1 fruit fly cellular context compared by ENCODE assay signal in the genomic region with DNA sequence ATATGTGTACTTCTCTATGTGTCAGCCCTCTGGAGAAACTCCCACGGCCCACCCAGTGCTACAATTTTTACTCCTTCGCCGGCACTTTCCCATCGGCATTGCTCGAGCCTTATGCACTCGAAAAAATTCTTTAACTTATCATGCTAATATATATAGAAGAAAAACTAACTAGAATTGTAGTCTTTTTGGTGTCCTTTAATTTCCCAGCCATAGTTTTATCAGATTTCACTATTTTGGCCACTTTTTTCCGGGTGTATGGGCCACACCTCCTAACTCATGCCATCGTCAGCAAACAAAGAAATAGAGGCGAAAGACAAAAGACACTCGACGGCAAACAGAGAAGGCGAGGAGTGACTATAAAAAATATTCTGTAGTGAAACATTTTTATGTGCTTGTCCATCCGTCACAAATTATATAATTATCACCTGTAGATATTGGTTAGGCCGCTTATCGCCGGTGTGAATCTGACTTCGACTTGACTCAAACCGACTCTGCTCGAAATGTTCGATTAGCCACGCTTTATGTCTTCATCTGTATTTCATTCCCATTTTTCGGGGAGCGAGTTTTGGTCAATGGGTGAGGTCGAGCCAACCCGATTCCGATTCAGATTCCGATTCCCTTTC.
A peak's percentile ranks its signal among the peaks of the same experiment; 100 is the strongest.
TF ChIP-seq lines count a peak whose summit lies in the region.

No protein-coding gene starts in this region.

TF ChIP-seq in whole organism, embryonic, 481 proteins besides CTCF, POLR2A, EP300 and RAD21 (continued from another document):
- TF ChIP-seq esg (GFP tag; conservative IDR thresholded peaks at IDR 0.05; lab: Robert Waterston, UW) = no peak
- TF ChIP-seq CG17912 (GFP tag; optimal IDR thresholded peaks at IDR 0.05; lab: Kevin White, UChicago) = no peak
- peak in 1 of 3 experiments; percentile 43 for TF ChIP-seq lola (GFP tag; optimal IDR thresholded peaks at IDR 0.05; lab: Kevin White, UChicago)
- TF ChIP-seq CG13287 (GFP tag; IDR thresholded peaks at IDR 0.05; lab: Robert Waterston, UW; ENCODE audit: partially characterized antibody) = no peak
- no peak for TF ChIP-seq h (optimal IDR thresholded peaks at IDR 0.05; lab: Kevin White, UChicago)
- TF ChIP-seq ara (GFP tag; IDR thresholded peaks at IDR 0.05; lab: Robert Waterston, UW) = 0 out of 2 replicates have a peak, but pooled peaks have one; percentile 42
- no peak for TF ChIP-seq CG34224 (GFP tag; IDR thresholded peaks at IDR 0.05; lab: Robert Waterston, UW; ENCODE audit: partially characterized antibody)
- no peak for TF ChIP-seq hbn (GFP tag; IDR thresholded peaks at IDR 0.05; lab: Robert Waterston, UW; ENCODE audit: partially characterized antibody)
- no peak for TF ChIP-seq Ets97D (GFP tag; optimal IDR thresholded peaks at IDR 0.05; lab: Kevin White, UChicago)
- no peak for TF ChIP-seq lbe (GFP tag; optimal IDR thresholded peaks at IDR 0.05; lab: Kevin White, UChicago)
- TF ChIP-seq CG5180 (GFP tag; optimal IDR thresholded peaks at IDR 0.05; lab: Kevin White, UChicago) = no peak
- no peak for TF ChIP-seq org-1 (GFP tag; optimal IDR thresholded peaks at IDR 0.05; lab: Kevin White, UChicago)
- no peak for TF ChIP-seq CG1647 (GFP tag; optimal IDR thresholded peaks at IDR 0.05; lab: Kevin White, UChicago)
- TF ChIP-seq cas (GFP tag; IDR thresholded peaks at IDR 0.05; lab: Robert Waterston, UW) = no peak
- no peak for TF ChIP-seq MTF-1 (GFP tag; optimal IDR thresholded peaks at IDR 0.05; lab: Kevin White, UChicago; ENCODE audit: borderline replicate concordance)
- TF ChIP-seq CG8765 (GFP tag; IDR thresholded peaks at IDR 0.05; lab: Robert Waterston, UW) = peak; percentile 31; the same call in 1 of the 2 replicates
- TF ChIP-seq CG11504 (tag; optimal IDR thresholded peaks at IDR 0.05; lab: Kevin White, UChicago) = peak; percentile 13
- TF ChIP-seq knrl (GFP tag; IDR thresholded peaks at IDR 0.05; lab: Robert Waterston, UW; ENCODE audit: partially characterized antibody) = no peak
- no peak for TF ChIP-seq CG5953 (GFP tag; IDR thresholded peaks at IDR 0.05; lab: Robert Waterston, UW)
- no peak for TF ChIP-seq Opbp (GFP tag; IDR thresholded peaks at IDR 0.05; lab: Robert Waterston, UW; ENCODE audit: partially characterized antibody)
- no peak for TF ChIP-seq lilli (GFP tag; optimal IDR thresholded peaks at IDR 0.05; lab: Kevin White, UChicago)
- no peak for TF ChIP-seq CG9932 (GFP tag; IDR thresholded peaks at IDR 0.05; lab: Robert Waterston, UW)
- TF ChIP-seq phol (tag; optimal IDR thresholded peaks at IDR 0.05; lab: Kevin White, UChicago) = peak; percentile 19
- no peak for TF ChIP-seq Mes4 (GFP tag; optimal IDR thresholded peaks at IDR 0.05; lab: Kevin White, UChicago)
- TF ChIP-seq CG10366 (GFP tag; IDR thresholded peaks at IDR 0.05; lab: Robert Waterston, UW) = peak; percentile 38
- peak; percentile 16; the same call in 1 of the 4 replicates for TF ChIP-seq Gug (GFP tag; IDR thresholded peaks at IDR 0.05; lab: Robert Waterston, UW)
- no peak for TF ChIP-seq CG9437 (GFP tag; optimal IDR thresholded peaks at IDR 0.05; lab: Kevin White, UChicago)
- no peak for TF ChIP-seq CG9876 (GFP tag; optimal IDR thresholded peaks at IDR 0.05; lab: Kevin White, UChicago)
- TF ChIP-seq Hey (tag; optimal IDR thresholded peaks at IDR 0.05; lab: Kevin White, UChicago) = no peak
- TF ChIP-seq pum (GFP tag; optimal IDR thresholded peaks at IDR 0.05; lab: Kevin White, UChicago) = peak; percentile 17
- no peak for TF ChIP-seq tap (tag; optimal IDR thresholded peaks at IDR 0.05; lab: Kevin White, UChicago)
- peak; percentile 20; the same call in 1 of the 2 replicates for TF ChIP-seq ranshi (GFP tag; IDR thresholded peaks at IDR 0.05; lab: Robert Waterston, UW)
- TF ChIP-seq CG18011 (GFP tag; optimal IDR thresholded peaks at IDR 0.05; lab: Kevin White, UChicago) = no peak
- TF ChIP-seq CG1603 (tag; optimal IDR thresholded peaks at IDR 0.05; lab: Kevin White, UChicago) = peak; percentile 47
- no peak for TF ChIP-seq Bgb (GFP tag; IDR thresholded peaks at IDR 0.05; lab: Robert Waterston, UW; ENCODE audit: partially characterized antibody)
- TF ChIP-seq CkIIα-i1 (GFP tag; IDR thresholded peaks at IDR 0.05; lab: Robert Waterston, UW) = no peak
- no peak for TF ChIP-seq pb (GFP tag; optimal IDR thresholded peaks at IDR 0.05; lab: Kevin White, UChicago)
- TF ChIP-seq Sox102F (GFP tag; optimal IDR thresholded peaks at IDR 0.05; lab: Kevin White, UChicago) = peak; percentile 20
- TF ChIP-seq Drgx (GFP tag; IDR thresholded peaks at IDR 0.05; lab: Robert Waterston, UW) = 0 out of 2 replicates have a peak, but pooled peaks have one; percentile 13
- no peak for TF ChIP-seq corto (GFP tag; optimal IDR thresholded peaks at IDR 0.05; lab: Kevin White, UChicago)
- no peak for TF ChIP-seq HmgD (GFP tag; optimal IDR thresholded peaks at IDR 0.05; lab: Kevin White, UChicago)
- TF ChIP-seq Dek (tag; optimal IDR thresholded peaks at IDR 0.05; lab: Kevin White, UChicago) = no peak
- no peak for TF ChIP-seq CG6254 (GFP tag; optimal IDR thresholded peaks at IDR 0.05; lab: Kevin White, UChicago)
- no peak for TF ChIP-seq tna (GFP tag; IDR thresholded peaks at IDR 0.05; lab: Robert Waterston, UW; ENCODE audit: partially characterized antibody)
- TF ChIP-seq Atf6 (GFP tag; IDR thresholded peaks at IDR 0.05; lab: Robert Waterston, UW) = no peak
- TF ChIP-seq CG3726 (GFP tag; IDR thresholded peaks at IDR 0.05; lab: Robert Waterston, UW) = no peak
- TF ChIP-seq vnd (GFP tag; IDR thresholded peaks at IDR 0.05; lab: Robert Waterston, UW; ENCODE audit: partially characterized antibody) = no peak
- TF ChIP-seq CG15073 (GFP tag; optimal IDR thresholded peaks at IDR 0.05; lab: Kevin White, UChicago) = no peak
- TF ChIP-seq TFAM (GFP tag; optimal IDR thresholded peaks at IDR 0.05; lab: Kevin White, UChicago) = no peak
- peak; percentile 8 for TF ChIP-seq CG7839 (tag; optimal IDR thresholded peaks at IDR 0.05; lab: Kevin White, UChicago)
- TF ChIP-seq cg (GFP tag; optimal IDR thresholded peaks at IDR 0.05; lab: Kevin White, UChicago) = no peak
- TF ChIP-seq Fer3 (tag; optimal IDR thresholded peaks at IDR 0.05; lab: Kevin White, UChicago) = no peak
- peak; percentile 54 for TF ChIP-seq CG9727 (GFP tag; optimal IDR thresholded peaks at IDR 0.05; lab: Kevin White, UChicago)
- peak; percentile 34 for TF ChIP-seq ac (GFP tag; optimal IDR thresholded peaks at IDR 0.05; lab: Kevin White, UChicago)
- no peak for TF ChIP-seq mld (GFP tag; IDR thresholded peaks at IDR 0.05; lab: Robert Waterston, UW; ENCODE audit: partially characterized antibody)
- no peak for TF ChIP-seq Kr (GFP tag; optimal IDR thresholded peaks at IDR 0.05; lab: Kevin White, UChicago)
- TF ChIP-seq CG34376 (GFP tag; optimal IDR thresholded peaks at IDR 0.05; lab: Kevin White, UChicago) = no peak
- TF ChIP-seq CG6175 (GFP tag; IDR thresholded peaks at IDR 0.05; lab: Robert Waterston, UW) = no peak
- TF ChIP-seq Blimp-1 (GFP tag; optimal IDR thresholded peaks at IDR 0.05; lab: Kevin White, UChicago) = peak; percentile 35
- TF ChIP-seq CG9797 (GFP tag; optimal IDR thresholded peaks at IDR 0.05; lab: Kevin White, UChicago) = no peak
- TF ChIP-seq Sox100B (GFP tag; optimal IDR thresholded peaks at IDR 0.05; lab: Kevin White, UChicago) = no peak
- peak; percentile 43 for TF ChIP-seq gem (tag; optimal IDR thresholded peaks at IDR 0.05; lab: Kevin White, UChicago)
- no peak for TF ChIP-seq CG10147 (GFP tag; optimal IDR thresholded peaks at IDR 0.05; lab: Kevin White, UChicago)
- TF ChIP-seq p53 (GFP tag; optimal IDR thresholded peaks at IDR 0.05; lab: Kevin White, UChicago) = no peak
- TF ChIP-seq CG30020 (tag; optimal IDR thresholded peaks at IDR 0.05; lab: Kevin White, UChicago) = no peak
- peak; percentile 23 for TF ChIP-seq tin (GFP tag; optimal IDR thresholded peaks at IDR 0.05; lab: Kevin White, UChicago)
- TF ChIP-seq zen (tag; optimal IDR thresholded peaks at IDR 0.05; lab: Kevin White, UChicago) = no peak
- no peak for TF ChIP-seq Rfx (GFP tag; IDR thresholded peaks at IDR 0.05; lab: Robert Waterston, UW)
- no peak for TF ChIP-seq CG8290 (GFP tag; optimal IDR thresholded peaks at IDR 0.05; lab: Kevin White, UChicago)
- no peak for TF ChIP-seq CG8290 (tag; optimal IDR thresholded peaks at IDR 0.05; lab: Kevin White, UChicago)
- TF ChIP-seq aop (GFP tag; IDR thresholded peaks at IDR 0.05; lab: Robert Waterston, UW) = no peak
- TF ChIP-seq CG14014 (GFP tag; IDR thresholded peaks at IDR 0.05; lab: Robert Waterston, UW) = no peak
- no peak for TF ChIP-seq ham (GFP tag; IDR thresholded peaks at IDR 0.05; lab: Robert Waterston, UW)
- no peak for TF ChIP-seq wor (GFP tag; IDR thresholded peaks at IDR 0.05; lab: Robert Waterston, UW)
- no peak for TF ChIP-seq Dfd (GFP tag; optimal IDR thresholded peaks at IDR 0.05; lab: Kevin White, UChicago)
- TF ChIP-seq Eip74EF (GFP tag; optimal IDR thresholded peaks at IDR 0.05; lab: Kevin White, UChicago) = no peak
- TF ChIP-seq E2f1 (GFP tag; IDR thresholded peaks at IDR 0.05; lab: Robert Waterston, UW) = no peak
- no peak for TF ChIP-seq CG6654 (GFP tag; optimal IDR thresholded peaks at IDR 0.05; lab: Kevin White, UChicago)
- TF ChIP-seq gfzf (GFP tag; optimal IDR thresholded peaks at IDR 0.05; lab: Kevin White, UChicago) = no peak
- peak; percentile 11 for TF ChIP-seq CG10209 (GFP tag; optimal IDR thresholded peaks at IDR 0.05; lab: Kevin White, UChicago)
- TF ChIP-seq br (optimal IDR thresholded peaks at IDR 0.05; lab: Kevin White, UChicago) = no peak
- TF ChIP-seq CG43689 (GFP tag; IDR thresholded peaks at IDR 0.05; lab: Robert Waterston, UW) = no peak
- TF ChIP-seq fru (optimal IDR thresholded peaks at IDR 0.05; lab: Kevin White, UChicago) = no peak
- TF ChIP-seq CG8359 (GFP tag; optimal IDR thresholded peaks at IDR 0.05; lab: Kevin White, UChicago; ENCODE audit: borderline replicate concordance) = no peak
